Worm (Caenorhabditis elegans) whole organism, L4/young adult: Measurements from ENCODE around the gene gpcp-2.

Experiments used
- W03F9.2 ChIP-seq: fragments of 150-350 bp; optimal IDR thresholded peaks from 2 replicates; lab custom pipeline; 2014; ENCODE audit warnings: missing biosample characterization, missing genetic modification characterization
- dao-5 ChIP-seq: sonication (generic microtip); optimal IDR thresholded peaks from 2 replicates; lab custom pipeline; 2016; ENCODE audit warnings: missing genotype, missing genetic modification characterization, moderate library complexity, missing compliant biosample characterization
- him-1 ChIP-seq: sonication (generic microtip); optimal IDR thresholded peaks from 2 replicates; lab custom pipeline; 2016; ENCODE audit warnings: missing genotype, missing genetic modification reagents, missing genetic modification characterization, missing compliant biosample characterization

gpcp-2 gene

DNA sequence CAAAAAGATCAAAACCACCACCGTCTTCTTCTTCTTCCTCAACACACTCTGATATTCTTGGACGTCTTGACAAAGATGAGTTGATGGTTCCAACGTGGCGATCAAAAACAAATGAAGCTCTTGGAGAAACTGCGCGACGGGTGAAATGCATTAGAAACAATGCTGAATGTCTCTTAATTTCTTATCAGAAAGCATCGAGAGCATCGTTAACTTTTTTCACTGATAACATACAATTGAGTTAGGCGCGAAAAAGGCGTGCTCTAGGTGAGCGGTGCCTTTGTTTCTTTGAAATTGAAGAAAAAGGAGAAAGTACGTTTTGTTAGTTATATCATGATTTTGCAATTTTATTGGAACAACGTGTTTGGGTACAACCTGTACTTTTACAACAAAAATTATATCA is at the start of gene gpcp-2:
TSS of gene gpcp-2 (minus strand) at position 153 of the 400 bp plus-strand sequence.
- TF ChIP-seq W03F9.2 (tag; lab: Kevin White, UChicago) (no peak), him-1 (tag; lab: Kevin White, UChicago) (no peak), dao-5 (no peak)

DNA sequence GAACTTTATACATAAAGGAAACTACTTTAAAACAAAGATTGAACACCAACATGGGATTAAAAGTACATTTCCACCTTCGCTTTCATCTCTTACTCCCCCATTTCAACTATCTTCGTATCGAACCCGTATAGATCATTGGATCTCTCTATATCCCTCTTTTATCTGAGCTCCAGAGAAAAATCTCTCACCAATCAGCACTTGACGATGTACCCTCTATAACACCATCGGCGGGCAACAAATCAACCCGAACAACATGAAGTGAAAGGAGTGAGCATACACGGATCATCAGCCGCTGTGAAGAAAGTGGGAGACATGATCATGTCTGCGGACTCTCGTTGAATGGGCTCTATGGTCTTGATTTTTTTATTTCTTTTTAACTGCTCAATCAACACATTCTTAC is 44.3 kb upstream of the gpcp-2 start:
- TF ChIP-seq him-1 (tag; lab: Kevin White, UChicago) (no peak), dao-5 (no peak), W03F9.2 (tag; lab: Kevin White, UChicago) (no peak)

DNA sequence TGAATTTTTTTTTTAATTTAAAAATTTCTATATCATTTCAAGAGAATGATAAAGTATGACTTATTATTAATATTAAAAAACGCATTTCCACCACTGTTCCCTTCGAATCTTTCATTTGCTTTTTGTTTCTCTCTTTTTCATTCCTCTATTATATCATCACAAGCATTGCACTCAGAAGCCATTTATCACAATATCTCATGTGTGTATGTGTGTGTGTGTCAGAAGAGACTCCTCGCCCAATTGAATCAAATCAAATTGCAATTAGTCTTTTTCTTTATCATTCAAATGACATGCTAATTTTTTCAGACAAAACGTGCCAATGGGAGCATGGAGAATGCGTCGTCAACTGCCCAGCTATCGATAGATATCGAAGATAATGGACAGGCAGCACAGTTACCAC is 43.0 kb upstream of the gpcp-2 start, which contains the start of gene unc-105:
TSS of gene unc-105 (plus strand) at position 301 of the 400 bp plus-strand sequence.
- TF ChIP-seq dao-5 = no peak
- no peak for TF ChIP-seq W03F9.2 (tag; lab: Kevin White, UChicago)
- no peak for TF ChIP-seq him-1 (tag; lab: Kevin White, UChicago)

DNA sequence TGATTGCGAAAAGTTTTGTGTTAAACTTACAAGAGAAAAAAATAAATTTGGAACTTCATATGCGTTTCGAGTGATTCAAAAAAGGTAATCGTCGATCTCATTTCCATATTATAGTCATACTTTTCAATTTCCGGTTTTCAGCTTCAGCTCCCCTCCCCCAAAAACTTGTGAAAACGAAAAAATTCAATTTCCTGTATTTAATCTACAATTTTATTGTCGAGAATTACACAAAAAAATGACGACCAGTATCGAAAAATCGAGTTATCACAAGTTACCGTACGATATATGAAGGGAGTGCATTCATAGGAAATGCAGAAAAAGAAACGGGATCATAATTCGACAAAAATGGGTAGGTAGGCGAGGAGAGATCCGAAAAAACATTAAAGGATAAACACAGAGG is 38.9 kb upstream of the gpcp-2 start, which contains the start of gene lron-4:
TSS of gene lron-4 (minus strand) at position 101 of the 400 bp plus-strand sequence.
- TF ChIP-seq him-1 (tag; lab: Kevin White, UChicago) = no peak
- no peak for TF ChIP-seq W03F9.2 (tag; lab: Kevin White, UChicago)
- no peak for TF ChIP-seq dao-5

DNA sequence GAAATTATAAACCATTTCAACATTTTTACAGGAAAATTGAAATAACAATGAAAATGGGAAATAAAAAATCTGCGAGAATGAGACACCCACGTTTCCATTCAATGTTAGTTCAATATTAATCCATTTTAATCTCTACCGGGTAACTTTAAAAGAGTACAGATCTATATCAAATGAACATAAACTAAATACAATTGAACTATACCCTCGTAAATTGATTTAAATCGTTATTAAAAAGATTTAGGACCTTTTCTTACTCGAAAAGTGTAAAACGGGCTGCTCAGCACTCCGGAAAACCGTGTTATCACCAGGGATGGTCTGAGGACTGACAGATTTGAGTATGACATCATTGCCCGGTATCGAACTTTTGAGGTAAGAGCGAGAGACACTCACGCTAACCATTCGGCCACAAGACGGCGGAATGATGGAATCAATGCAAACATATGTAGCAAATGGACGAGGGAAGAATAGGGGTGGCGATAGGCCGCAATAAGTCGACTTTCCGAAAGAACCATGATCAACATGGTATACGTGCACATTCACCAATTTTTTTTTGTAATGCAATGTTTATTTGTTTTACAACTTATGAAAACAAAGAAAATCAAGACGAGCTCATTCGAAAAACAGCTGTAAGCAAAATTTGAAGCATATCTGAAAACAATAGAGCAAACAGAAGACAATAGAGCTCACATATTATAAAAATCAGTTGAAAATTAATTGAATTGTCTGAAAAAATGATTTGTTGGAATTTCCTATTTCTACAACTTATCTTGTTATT is 33.9 kb upstream of the gpcp-2 start, which contains the start of the genes chst-1 and C41C4.9:
TSS of gene chst-1 (minus strand) at position 51 of the 775 bp plus-strand sequence.
TSS of gene C41C4.9 (plus strand) at position 725 of the 775 bp plus-strand sequence.
- peak; percentile 90 for TF ChIP-seq dao-5
- no peak for TF ChIP-seq W03F9.2 (tag; lab: Kevin White, UChicago)
- TF ChIP-seq him-1 (tag; lab: Kevin White, UChicago) = peak; percentile 19

ce11 chrII:8104998-8105397 is 31.8 kb upstream of the gpcp-2 start, which contains the start of gene sfxn-5:
Gene sfxn-5, minus strand, starts transcription at chrII:8105052.
- no peak for TF ChIP-seq him-1 (tag; lab: Kevin White, UChicago)
- no peak for TF ChIP-seq dao-5
- TF ChIP-seq W03F9.2 (tag; lab: Kevin White, UChicago) = no peak

DNA sequence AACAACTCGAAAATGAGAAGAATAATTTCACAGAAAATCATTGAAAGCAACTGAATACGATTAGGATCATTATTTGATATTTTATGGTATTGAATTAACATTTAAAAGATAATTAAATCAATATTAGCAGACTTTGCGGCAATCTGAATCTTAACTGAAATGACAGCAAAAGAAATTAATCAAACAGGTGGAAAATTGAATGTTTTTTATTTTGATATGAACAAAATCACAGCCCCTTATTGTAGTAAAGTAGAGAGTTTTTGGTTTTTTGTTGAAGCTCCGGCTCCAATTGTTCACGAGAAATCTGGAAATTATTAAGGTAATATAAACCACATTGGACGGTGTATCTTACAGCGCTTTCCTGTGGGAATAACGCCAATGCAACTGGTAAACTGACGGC is 28.9 kb upstream of the gpcp-2 start, which contains the start of gene sre-2:
TSS of gene sre-2 (minus strand) at position 101 of the 400 bp plus-strand sequence.
- TF ChIP-seq him-1 (tag; lab: Kevin White, UChicago) (no peak), dao-5 (no peak), W03F9.2 (tag; lab: Kevin White, UChicago) (no peak)

DNA sequence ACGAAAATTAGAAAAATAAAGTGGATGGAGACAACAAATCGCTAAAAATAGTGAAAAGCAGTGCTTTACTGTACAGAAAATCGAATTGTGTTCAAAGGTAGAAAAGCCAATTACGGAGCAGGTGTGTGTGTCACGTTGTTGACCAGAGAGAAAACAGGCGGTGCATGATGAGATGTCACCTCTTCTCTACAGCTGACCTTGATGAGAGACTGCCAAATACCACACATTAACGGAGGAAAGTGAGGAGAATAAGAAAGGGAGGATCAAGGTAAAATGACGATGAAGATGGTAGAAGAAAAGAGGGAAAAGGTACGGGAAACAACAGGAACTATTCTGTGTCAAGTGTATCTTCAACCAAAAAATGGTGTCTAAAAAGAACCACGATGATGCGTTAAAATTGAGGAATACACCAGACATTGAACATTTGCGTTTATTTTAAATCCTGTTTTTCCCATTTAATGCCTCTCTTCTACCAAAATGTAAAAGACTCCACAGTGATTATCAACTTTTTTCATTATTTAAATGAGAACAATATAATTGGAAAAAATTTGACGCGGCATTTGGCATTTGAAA is 26.1 kb upstream of the gpcp-2 start:
- no peak for TF ChIP-seq W03F9.2 (tag; lab: Kevin White, UChicago)
- TF ChIP-seq him-1 (tag; lab: Kevin White, UChicago) = no peak
- TF ChIP-seq dao-5 = no peak

DNA sequence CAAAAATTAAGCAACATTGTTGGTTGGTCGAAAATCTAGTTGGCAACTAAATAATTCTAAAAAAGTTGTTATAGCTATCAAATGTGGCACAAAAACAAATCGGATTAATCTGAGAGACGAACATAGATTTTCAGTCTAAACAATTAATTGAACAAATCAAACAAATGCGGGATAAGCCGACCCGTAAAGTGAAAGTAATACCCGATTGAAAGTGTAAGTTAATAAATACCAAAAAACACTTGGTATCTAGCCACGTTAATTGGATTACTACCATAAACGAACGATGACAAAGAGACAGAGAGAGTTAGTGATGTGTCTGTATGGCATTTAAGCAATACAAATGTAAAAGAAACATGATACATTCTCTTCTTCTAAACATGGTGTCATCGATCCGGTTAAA is 20.7 kb upstream of the gpcp-2 start:
- no peak for TF ChIP-seq him-1 (tag; lab: Kevin White, UChicago)
- no peak for TF ChIP-seq dao-5
- no peak for TF ChIP-seq W03F9.2 (tag; lab: Kevin White, UChicago)

ce11 chrII:8093283-8093682 is 20.1 kb upstream of the gpcp-2 start:
- TF ChIP-seq dao-5 (no peak), W03F9.2 (tag; lab: Kevin White, UChicago) (no peak), him-1 (tag; lab: Kevin White, UChicago) (no peak)

DNA sequence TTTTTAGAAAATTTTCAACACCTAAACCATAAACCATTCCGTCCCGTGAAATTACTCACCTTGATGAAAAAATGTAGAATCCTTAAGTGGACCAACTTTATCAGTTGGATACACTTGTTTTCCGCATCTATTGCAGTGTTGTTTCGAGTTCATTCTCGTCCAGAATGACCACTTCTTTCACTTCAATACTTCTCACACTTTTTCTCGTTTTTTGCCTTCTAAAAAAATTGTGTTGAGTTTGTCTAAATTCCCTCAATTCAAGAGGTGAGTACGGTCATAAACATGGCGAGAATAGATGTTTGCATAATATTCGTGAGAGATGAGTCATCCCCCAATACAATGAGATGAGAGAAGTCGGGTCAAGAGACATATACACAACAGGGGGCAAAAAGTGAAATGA is 19.4 kb upstream of the gpcp-2 start, which contains the start of gene ltd-1:
TSS of gene ltd-1 (minus strand) at position 218 of the 400 bp plus-strand sequence.
- TF ChIP-seq dao-5 (no peak), him-1 (tag; lab: Kevin White, UChicago) (no peak), W03F9.2 (tag; lab: Kevin White, UChicago) (no peak)

DNA sequence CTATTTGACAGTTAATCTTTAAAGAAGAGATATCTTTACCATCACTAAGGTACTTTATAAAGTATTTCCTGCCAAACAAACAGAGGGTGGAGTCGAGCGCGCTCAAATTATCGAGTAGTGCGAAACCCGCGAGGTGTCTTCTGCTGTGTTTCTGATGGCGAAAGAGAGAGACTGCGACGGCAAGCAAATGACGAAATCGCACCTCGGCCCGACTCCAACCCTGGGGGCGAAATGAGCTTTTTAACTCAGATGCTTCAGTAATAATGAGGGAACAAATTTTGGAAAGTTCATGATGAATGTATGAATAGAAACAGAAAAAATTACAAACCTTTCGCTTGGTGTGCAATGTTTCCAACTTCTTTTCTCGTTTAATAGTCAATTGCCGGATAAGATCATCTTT is 18.4 kb upstream of the gpcp-2 start:
- TF ChIP-seq W03F9.2 (tag; lab: Kevin White, UChicago) = peak; percentile 41
- TF ChIP-seq him-1 (tag; lab: Kevin White, UChicago) = no peak
- TF ChIP-seq dao-5 = no peak

ce11 chrII:8086803-8087202 is 13.6 kb upstream of the gpcp-2 start, which contains the start of gene K02C4.3:
Gene K02C4.3, minus strand, starts transcription at chrII:8086853.
- no peak for TF ChIP-seq him-1 (tag; lab: Kevin White, UChicago)
- TF ChIP-seq W03F9.2 (tag; lab: Kevin White, UChicago) = peak; percentile 72

ce11 chrII:8078041-8078440 is 4.9 kb upstream of the gpcp-2 start, which contains the start of gene K02C4.5:
Gene K02C4.5, plus strand, starts transcription at chrII:8078435.
- TF ChIP-seq dao-5 = no peak
